Fruit fly (Drosophila melanogaster) Kc167 (cell line): ENCODE measurements around the gene Lim1.

Experiments
- Myc ChIP-seq: fragments of >200 bp; optimal IDR thresholded peaks from 2 replicates; lab custom pipeline; 2017; ENCODE audit warnings: missing external identifiers
- Sin3A ChIP-seq: fragments of >200 bp; optimal IDR thresholded peaks from 2 replicates; lab custom pipeline; 2018; ENCODE audit warnings: missing external identifiers
- h ChIP-seq: fragments of >200 bp; optimal IDR thresholded peaks from 3 replicates; lab custom pipeline; 2018; ENCODE audit warnings: missing external identifiers
- insv ChIP-seq: fragments of >200 bp; optimal IDR thresholded peaks from 3 replicates; lab custom pipeline; 2018; ENCODE audit warnings: missing external identifiers
- psq ChIP-seq: fragments of >200 bp; optimal IDR thresholded peaks from 2 replicates; lab custom pipeline; 2017; ENCODE audit warnings: missing external identifiers
- ttk ChIP-seq: sonication (Bioruptor generic); optimal IDR thresholded peaks from 2 replicates; lab custom pipeline; 2017; ENCODE audit warnings: missing external identifiers

Gene Lim1

DNA sequence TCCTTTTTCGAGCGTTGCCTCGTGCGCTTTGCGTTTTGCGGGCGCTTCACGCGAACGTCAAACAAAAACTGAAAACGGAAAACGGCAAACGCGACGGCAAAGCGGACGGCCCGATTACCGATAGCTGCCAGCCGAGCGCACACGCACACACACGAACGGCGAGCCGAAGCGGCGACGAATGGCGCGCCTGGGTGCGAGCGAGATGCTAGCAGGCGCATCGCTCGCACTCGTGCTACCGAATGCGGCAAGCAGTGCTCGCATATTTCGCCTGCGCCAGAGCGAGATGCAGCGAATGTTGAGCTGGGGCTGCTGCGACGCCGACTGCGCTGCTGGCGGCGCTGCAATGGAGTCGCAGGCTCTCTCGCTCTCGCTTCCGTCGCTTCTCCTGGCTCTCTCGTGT, at the start of gene Lim1:
Lim1 (minus strand) TSS at position 76 of the 400 bp plus-strand sequence.
- TF ChIP-seq insv (lab: Kevin White, UChicago), result no peak
- TF ChIP-seq Sin3A (lab: Kevin White, UChicago), result no peak
- no peak for TF ChIP-seq ttk (lab: Kevin White, UChicago)
- no peak for TF ChIP-seq psq (lab: Kevin White, UChicago)
- no peak for TF ChIP-seq h
- TF ChIP-seq Myc (lab: Kevin White, UChicago), result no peak

DNA sequence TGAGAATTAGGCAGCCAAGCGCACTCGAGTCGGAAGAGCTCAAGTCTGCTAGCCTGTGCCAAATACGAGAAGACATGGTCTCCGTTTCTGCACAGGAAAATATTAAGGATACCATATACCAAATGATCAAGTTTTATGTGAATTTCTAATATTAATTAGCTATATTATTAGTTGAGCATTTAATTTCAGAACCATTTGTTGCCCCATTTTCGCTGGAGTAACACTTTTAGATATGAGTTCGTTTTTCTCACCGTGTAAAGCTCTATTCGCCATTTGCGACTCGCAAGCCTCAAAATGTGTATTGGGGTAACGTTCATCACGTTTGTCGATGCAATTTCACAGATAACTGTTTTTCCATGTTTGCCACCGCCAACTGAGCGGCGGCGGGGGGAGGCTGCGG, 46.6 kb upstream of the Lim1 start:
- TF ChIP-seq Myc (lab: Kevin White, UChicago) (no peak), ttk (lab: Kevin White, UChicago) (no peak), Sin3A (lab: Kevin White, UChicago) (no peak), insv (lab: Kevin White, UChicago) (no peak), h (no peak), psq (lab: Kevin White, UChicago) (no peak)

DNA sequence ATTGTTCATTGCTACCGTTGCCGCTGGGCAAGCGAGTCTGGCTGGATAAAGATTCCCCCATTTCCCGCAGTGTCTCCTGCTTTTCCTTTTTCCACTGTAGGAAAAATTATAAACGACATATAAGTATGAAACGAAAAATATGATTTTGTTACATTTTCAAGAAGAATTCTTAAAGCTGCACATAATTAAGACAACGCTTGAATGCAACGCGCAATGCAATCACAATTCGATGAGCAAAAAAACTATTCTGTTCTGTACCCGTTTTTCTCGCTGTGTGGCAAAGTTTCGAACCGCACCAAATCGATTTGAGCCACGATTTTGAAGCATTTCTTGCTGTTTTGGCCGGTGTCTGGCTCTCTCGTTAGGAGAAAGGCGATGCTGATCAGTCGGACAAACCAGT, 38.2 kb upstream of the Lim1 start:
- TF ChIP-seq h (no peak), psq (lab: Kevin White, UChicago) (no peak), Myc (lab: Kevin White, UChicago) (no peak), ttk (lab: Kevin White, UChicago) (no peak), Sin3A (lab: Kevin White, UChicago) (no peak), insv (lab: Kevin White, UChicago) (no peak)

DNA sequence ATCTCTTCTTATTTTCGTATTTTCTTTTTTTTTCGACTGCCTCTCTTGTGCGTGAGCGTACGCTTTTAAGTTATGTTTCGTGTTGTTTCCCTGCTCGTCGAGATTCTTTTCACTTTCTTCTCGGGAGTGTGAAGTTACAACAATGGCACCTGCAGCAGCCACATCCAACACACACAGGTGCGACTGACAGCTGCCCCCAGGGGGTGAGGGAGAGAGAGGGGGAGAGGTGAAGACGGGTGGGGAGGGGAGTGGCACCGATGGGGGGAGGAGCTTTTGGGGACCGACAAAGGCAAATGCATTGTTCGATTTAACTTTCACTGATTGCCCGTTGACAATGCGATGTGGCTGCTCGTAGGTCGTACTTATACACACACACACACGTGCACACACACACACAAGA, 35.8 kb upstream of the Lim1 start:
- TF ChIP-seq psq (lab: Kevin White, UChicago) (no peak), Sin3A (lab: Kevin White, UChicago) (no peak), h (no peak), ttk (lab: Kevin White, UChicago) (no peak), insv (lab: Kevin White, UChicago) (no peak), Myc (lab: Kevin White, UChicago) (no peak)

DNA sequence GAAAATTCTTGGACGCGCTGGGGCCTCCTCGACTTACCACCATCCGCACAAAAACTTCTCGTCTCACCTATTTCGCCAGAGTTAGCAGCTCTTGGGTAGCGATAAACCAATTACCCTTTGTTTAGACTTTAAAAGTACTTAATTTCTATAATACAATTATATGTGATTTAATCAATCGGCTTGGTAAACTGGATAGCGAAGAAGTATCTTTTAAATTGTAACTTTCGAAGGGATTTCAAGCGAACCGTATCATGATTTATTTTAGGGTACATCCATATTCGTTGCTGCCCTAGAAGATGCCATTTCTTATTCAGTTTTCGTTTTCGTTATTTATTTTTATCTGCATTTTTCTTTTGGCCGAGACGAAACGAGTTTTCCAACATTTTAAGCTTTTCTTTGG, 33.8 kb upstream of the Lim1 start:
- TF ChIP-seq Sin3A (lab: Kevin White, UChicago), result no peak
- no peak for TF ChIP-seq Myc (lab: Kevin White, UChicago)

DNA sequence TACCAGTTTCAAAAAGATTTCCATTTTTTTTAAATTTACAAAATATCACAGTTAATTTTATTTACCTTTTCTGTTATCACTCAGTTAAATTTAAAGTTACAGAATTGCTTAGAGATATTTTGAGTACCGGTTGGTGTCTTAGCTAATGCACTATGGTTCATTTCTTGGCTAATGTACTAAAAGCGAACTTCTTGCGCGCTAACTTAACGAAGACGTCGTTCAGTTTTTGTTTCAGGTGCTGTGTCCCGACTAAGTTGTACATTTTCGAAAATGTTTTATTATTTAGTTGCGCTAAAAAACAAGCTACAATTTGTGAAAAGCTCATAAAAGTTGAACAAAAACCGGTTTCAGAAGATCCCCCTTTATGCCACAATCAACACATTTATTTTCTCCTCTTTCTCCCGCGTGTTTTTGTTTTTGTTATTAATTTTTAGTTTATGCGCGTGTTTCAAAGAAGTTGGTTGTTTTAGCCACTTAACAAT, 32.3 kb upstream of the Lim1 start, which contains the start of gene CG12075:
CG12075 (plus strand) TSS at position 432 of the 482 bp plus-strand sequence.
- TF ChIP-seq Sin3A (lab: Kevin White, UChicago) (no peak), ttk (lab: Kevin White, UChicago) (no peak), psq (lab: Kevin White, UChicago) (no peak), insv (lab: Kevin White, UChicago) (no peak), Myc (lab: Kevin White, UChicago) (no peak), h (no peak)

DNA sequence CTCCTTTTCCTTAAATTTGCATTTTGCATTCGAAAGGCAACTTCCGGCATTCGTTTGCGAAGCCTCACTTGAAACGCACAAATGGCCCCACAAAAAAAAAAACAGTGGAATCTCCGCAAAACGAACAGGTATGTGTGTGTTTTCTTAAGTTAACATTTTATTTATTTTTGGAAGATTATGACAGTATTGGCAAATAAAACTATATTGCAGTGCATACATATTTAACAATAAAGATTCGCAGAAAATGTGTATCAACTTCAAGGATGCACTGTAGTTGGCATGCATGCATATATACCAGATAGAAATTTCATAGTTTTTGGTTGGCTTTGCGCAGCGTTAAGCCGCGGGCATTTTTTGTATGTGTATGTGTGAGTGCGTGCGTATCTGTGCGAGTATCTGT, 31.6 kb upstream of the Lim1 start:
- TF ChIP-seq ttk (lab: Kevin White, UChicago), result no peak
- no peak for TF ChIP-seq insv (lab: Kevin White, UChicago)
- no peak for TF ChIP-seq h

DNA sequence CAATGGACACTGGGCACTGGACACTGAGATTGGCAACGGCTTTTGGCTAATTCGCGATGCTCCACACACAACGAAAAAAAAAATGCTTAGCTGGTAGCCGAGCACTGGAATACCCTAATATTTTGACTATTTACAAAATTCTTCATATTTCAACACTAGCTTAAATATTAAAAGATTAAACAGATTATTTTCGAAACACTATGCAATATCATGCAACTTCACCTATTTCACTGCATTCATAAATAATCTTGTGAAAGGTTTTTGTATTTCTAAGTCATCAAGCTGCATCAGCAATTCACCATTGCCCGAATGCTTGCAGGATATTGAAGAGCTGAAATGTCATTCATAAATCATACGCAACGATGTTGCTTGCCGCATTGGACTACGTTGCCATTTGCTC, 31.0 kb upstream of the Lim1 start:
- TF ChIP-seq Myc (lab: Kevin White, UChicago), result no peak
- TF ChIP-seq psq (lab: Kevin White, UChicago), result no peak
- no peak for TF ChIP-seq h
- no peak for TF ChIP-seq ttk (lab: Kevin White, UChicago)
- no peak for TF ChIP-seq Sin3A (lab: Kevin White, UChicago)
- TF ChIP-seq insv (lab: Kevin White, UChicago), result no peak

DNA sequence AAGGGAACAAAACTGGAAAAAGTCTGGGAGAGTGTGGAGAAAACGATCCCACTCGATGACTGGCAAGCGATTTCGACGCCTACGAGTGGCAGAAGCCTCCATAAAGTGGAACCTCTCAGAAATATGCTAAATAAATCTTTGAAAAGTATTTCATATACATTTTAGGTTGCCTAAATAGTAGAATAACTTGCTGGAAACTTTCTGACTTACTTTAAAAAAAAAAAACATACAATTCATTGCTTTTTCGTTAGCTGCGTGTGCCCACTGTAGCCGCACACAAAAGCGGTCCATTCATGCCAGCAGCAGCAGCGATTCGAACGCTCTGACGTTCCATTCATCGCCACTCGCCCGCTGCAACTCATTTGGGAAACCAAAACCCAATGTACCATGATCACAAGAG, 29.5 kb upstream of the Lim1 start:
- no peak for TF ChIP-seq Sin3A (lab: Kevin White, UChicago)
- TF ChIP-seq h, result no peak
- TF ChIP-seq ttk (lab: Kevin White, UChicago), result no peak
- no peak for TF ChIP-seq psq (lab: Kevin White, UChicago)
- TF ChIP-seq Myc (lab: Kevin White, UChicago), result no peak
- no peak for TF ChIP-seq insv (lab: Kevin White, UChicago)

DNA sequence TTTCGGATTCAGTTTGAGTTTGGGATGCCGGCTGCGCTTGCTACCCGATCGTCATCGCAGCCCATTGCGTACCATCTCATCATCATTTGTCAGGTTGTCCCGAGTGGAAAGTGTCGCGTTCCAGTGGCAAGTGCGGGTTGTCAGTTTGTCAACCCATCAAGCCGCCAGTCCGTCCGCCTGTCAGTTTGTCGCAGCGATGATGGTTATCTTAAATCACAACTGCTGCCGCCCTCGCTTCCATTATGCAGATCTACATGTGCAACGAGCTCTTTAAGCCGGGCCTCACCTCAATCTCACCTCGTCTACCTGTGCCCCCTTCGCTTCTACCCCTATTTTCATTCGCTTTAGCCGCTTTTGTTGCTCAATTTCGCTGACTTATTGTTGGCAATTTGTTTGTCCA, 26.2 kb upstream of the Lim1 start:
- TF ChIP-seq insv (lab: Kevin White, UChicago), result no peak
- TF ChIP-seq Myc (lab: Kevin White, UChicago), result no peak
- TF ChIP-seq ttk (lab: Kevin White, UChicago), result no peak
- TF ChIP-seq Sin3A (lab: Kevin White, UChicago), result no peak
- TF ChIP-seq h, result no peak
- TF ChIP-seq psq (lab: Kevin White, UChicago), result no peak

DNA sequence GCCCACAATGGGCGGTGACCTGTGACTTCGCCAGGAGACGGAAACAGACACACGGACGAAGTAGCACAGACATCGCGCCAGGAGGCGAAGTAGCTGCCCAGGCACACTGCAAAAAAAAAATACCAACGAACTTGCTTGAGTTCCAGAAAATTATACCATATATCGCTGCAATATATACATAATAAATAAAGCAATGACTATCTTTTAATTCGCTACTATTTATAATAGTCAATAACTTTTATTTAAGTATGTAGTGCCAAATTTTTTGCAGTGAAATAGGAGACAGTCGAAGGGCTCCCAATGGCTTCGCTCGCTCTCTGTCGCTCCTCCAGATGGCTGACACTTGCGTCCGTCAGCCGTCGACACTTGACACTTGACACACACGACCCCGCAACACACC, 24.5 kb upstream of the Lim1 start:
- no peak for TF ChIP-seq Myc (lab: Kevin White, UChicago)
- TF ChIP-seq Sin3A (lab: Kevin White, UChicago), result no peak
- no peak for TF ChIP-seq psq (lab: Kevin White, UChicago)
- TF ChIP-seq insv (lab: Kevin White, UChicago), result no peak
- TF ChIP-seq h, result no peak
- no peak for TF ChIP-seq ttk (lab: Kevin White, UChicago)

DNA sequence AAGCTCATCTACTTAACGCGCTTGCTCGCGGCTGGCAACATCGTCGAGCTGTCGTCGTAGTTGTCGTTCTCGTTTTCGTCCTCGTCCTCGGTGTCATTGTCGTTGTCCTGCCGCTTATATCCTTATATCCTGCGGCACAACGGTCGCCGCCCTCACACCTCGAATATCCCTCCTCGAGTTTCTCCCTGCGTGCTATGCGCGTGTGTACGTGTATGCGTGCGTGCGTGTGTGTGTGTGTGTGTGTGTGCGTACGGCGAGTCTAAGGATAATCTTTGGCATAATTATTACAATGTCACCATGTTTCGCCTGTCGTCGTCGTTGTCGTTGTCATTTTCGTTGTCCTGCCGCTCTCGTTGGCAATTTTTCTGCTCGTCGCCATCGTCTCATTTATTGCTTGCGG, 23.8 kb upstream of the Lim1 start:
- TF ChIP-seq h (no peak), Myc (lab: Kevin White, UChicago) (no peak), Sin3A (lab: Kevin White, UChicago) (no peak), ttk (lab: Kevin White, UChicago) (no peak), psq (lab: Kevin White, UChicago) (no peak), insv (lab: Kevin White, UChicago) (no peak)

DNA sequence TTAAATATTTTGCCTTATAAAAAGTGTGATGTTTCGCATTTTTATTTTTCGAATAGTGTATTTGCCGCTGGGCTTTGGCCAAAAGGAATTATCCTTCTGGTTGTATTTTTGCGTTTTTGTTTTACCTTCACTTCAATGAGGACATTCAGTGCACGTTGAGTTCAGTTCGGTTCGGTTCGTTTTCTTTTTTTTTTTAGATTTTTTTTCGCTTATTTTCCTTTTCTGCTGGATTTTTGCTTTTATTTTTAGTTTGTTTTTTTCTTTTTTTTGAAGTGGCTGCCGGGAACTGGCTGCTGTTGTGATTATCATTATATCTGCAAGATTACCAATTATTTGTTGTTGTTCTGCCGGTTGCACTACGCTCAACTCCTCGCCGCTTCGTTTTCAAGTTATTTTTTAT, 17.3 kb upstream of the Lim1 start:
- TF ChIP-seq psq (lab: Kevin White, UChicago) (no peak), insv (lab: Kevin White, UChicago) (no peak), Sin3A (lab: Kevin White, UChicago) (no peak), h (no peak), ttk (lab: Kevin White, UChicago) (no peak), Myc (lab: Kevin White, UChicago) (no peak)
